Worm (Caenorhabditis elegans): ENCODE data around the gene tmem-218.
"Not testable (repeated sequence)": the region's sequence is repeated elsewhere in the genome, so short reads cannot be mapped to it uniquely, and the experiment has no call there.

Gene tmem-218

ce11 chrX:17649380-17649779 is at the start of gene tmem-218:
TSS of gene tmem-218 (plus strand) at chrX:17649680.
- not testable (repeated sequence) for TF ChIP-seq ztf-23 (GFP tag; IDR thresholded peaks at IDR 0.05); ref-1 (GFP tag; conservative IDR thresholded peaks at IDR 0.05); flt-1 (GFP tag; IDR thresholded peaks at IDR 0.05)

- TF ChIP-seq flt-1 (GFP tag; IDR thresholded peaks at IDR 0.05) (no peak), ztf-29 (GFP tag; IDR thresholded peaks at IDR 0.05) (no peak), klf-2 (GFP tag; conservative IDR thresholded peaks at IDR 0.05) (no peak), T22C8.4 (GFP tag; IDR thresholded peaks at IDR 0.05) (no peak), tab-1 (GFP tag; IDR thresholded peaks at IDR 0.05) (no peak), med-1 (GFP tag; optimal IDR thresholded peaks at IDR 0.05; ENCODE audit: insufficient read depth) (no peak), cog-1 (tag; optimal IDR thresholded peaks at IDR 0.05) (no peak), ztf-23 (GFP tag; IDR thresholded peaks at IDR 0.05) (no peak), ref-1 (GFP tag; conservative IDR thresholded peaks at IDR 0.05) (no peak)
These were observed 49.3 kb upstream of the tmem-218 start, which contains the start of gene lec-9 for ce11 chrX:17600139-17600538. TSS of gene lec-9 (plus strand) at chrX:17600487.

- TF ChIP-seq ref-1 (GFP tag; conservative IDR thresholded peaks at IDR 0.05) (no peak), flt-1 (GFP tag; IDR thresholded peaks at IDR 0.05) (no peak), T22C8.4 (GFP tag; IDR thresholded peaks at IDR 0.05) (no peak), klf-2 (GFP tag; conservative IDR thresholded peaks at IDR 0.05) (no peak), ztf-23 (GFP tag; IDR thresholded peaks at IDR 0.05) (no peak), ztf-29 (GFP tag; IDR thresholded peaks at IDR 0.05) (no peak), cog-1 (tag; optimal IDR thresholded peaks at IDR 0.05) (no peak), tab-1 (GFP tag; IDR thresholded peaks at IDR 0.05) (no peak), med-1 (GFP tag; optimal IDR thresholded peaks at IDR 0.05; ENCODE audit: insufficient read depth) (no peak)
These were observed 48.1 kb upstream of the tmem-218 start for ce11 chrX:17601345-17601744.

ce11 chrX:17609948-17610347 is 39.5 kb upstream of the tmem-218 start, which contains the start of gene C16H3.3:
TSS of gene C16H3.3 (minus strand) at chrX:17610048.
- no peak for TF ChIP-seq ztf-29 (GFP tag; IDR thresholded peaks at IDR 0.05)
- no peak for TF ChIP-seq flt-1 (GFP tag; IDR thresholded peaks at IDR 0.05)
- no peak for TF ChIP-seq T22C8.4 (GFP tag; IDR thresholded peaks at IDR 0.05)
- no peak for TF ChIP-seq ztf-23 (GFP tag; IDR thresholded peaks at IDR 0.05)
- TF ChIP-seq ref-1 (GFP tag; conservative IDR thresholded peaks at IDR 0.05) = no peak
- no peak for TF ChIP-seq med-1 (GFP tag; optimal IDR thresholded peaks at IDR 0.05; ENCODE audit: insufficient read depth)
- TF ChIP-seq klf-2 (GFP tag; conservative IDR thresholded peaks at IDR 0.05) = no peak
- no peak for TF ChIP-seq cog-1 (tag; optimal IDR thresholded peaks at IDR 0.05)
- TF ChIP-seq tab-1 (GFP tag; IDR thresholded peaks at IDR 0.05) = no peak

ce11 chrX:17610406-17610981 is 39.0 kb upstream of the tmem-218 start:
- TF ChIP-seq T22C8.4 (GFP tag; IDR thresholded peaks at IDR 0.05) = 0 out of 2 replicates have a peak, but pooled peaks have one; percentile 28
- TF ChIP-seq ztf-29 (GFP tag; IDR thresholded peaks at IDR 0.05) = no peak
- peak; percentile 51 for TF ChIP-seq cog-1 (tag; optimal IDR thresholded peaks at IDR 0.05)

- TF ChIP-seq tab-1 (GFP tag; IDR thresholded peaks at IDR 0.05) (0 out of 2 replicates have a peak, but pooled peaks have one; percentile 72), cog-1 (tag; optimal IDR thresholded peaks at IDR 0.05) (no peak), ref-1 (GFP tag; conservative IDR thresholded peaks at IDR 0.05) (peak; percentile 52; the same call in 1 of the 2 replicates), flt-1 (GFP tag; IDR thresholded peaks at IDR 0.05) (peak; percentile 78), ztf-23 (GFP tag; IDR thresholded peaks at IDR 0.05) (0 out of 2 replicates have a peak, but pooled peaks have one; percentile 29), klf-2 (GFP tag; conservative IDR thresholded peaks at IDR 0.05) (no peak), T22C8.4 (GFP tag; IDR thresholded peaks at IDR 0.05) (peak; percentile 45; the same call in 1 of the 2 replicates)
These were observed 38.3 kb upstream of the tmem-218 start for ce11 chrX:17611180-17611579.

- TF ChIP-seq flt-1 (GFP tag; IDR thresholded peaks at IDR 0.05) = no peak
These were observed 36.5 kb upstream of the tmem-218 start for ce11 chrX:17613024-17613423.

ce11 chrX:17614245-17614644 is 35.2 kb upstream of the tmem-218 start, which contains the start of gene ncs-7:
TSS of gene ncs-7 (plus strand) at chrX:17614545.
- TF ChIP-seq ztf-29 (GFP tag; IDR thresholded peaks at IDR 0.05) (no peak), cog-1 (tag; optimal IDR thresholded peaks at IDR 0.05) (no peak), T22C8.4 (GFP tag; IDR thresholded peaks at IDR 0.05) (no peak), med-1 (GFP tag; optimal IDR thresholded peaks at IDR 0.05; ENCODE audit: insufficient read depth) (no peak), ztf-23 (GFP tag; IDR thresholded peaks at IDR 0.05) (no peak), flt-1 (GFP tag; IDR thresholded peaks at IDR 0.05) (no peak), klf-2 (GFP tag; conservative IDR thresholded peaks at IDR 0.05) (no peak), tab-1 (GFP tag; IDR thresholded peaks at IDR 0.05) (no peak), ref-1 (GFP tag; conservative IDR thresholded peaks at IDR 0.05) (no peak)

ce11 chrX:17625245-17625644 is 24.2 kb upstream of the tmem-218 start:
- no peak for TF ChIP-seq med-1 (GFP tag; optimal IDR thresholded peaks at IDR 0.05; ENCODE audit: insufficient read depth)
- TF ChIP-seq tab-1 (GFP tag; IDR thresholded peaks at IDR 0.05) = no peak
- TF ChIP-seq cog-1 (tag; optimal IDR thresholded peaks at IDR 0.05) = no peak
- TF ChIP-seq flt-1 (GFP tag; IDR thresholded peaks at IDR 0.05) = no peak
- no peak for TF ChIP-seq ztf-23 (GFP tag; IDR thresholded peaks at IDR 0.05)
- no peak for TF ChIP-seq klf-2 (GFP tag; conservative IDR thresholded peaks at IDR 0.05)
- no peak for TF ChIP-seq ref-1 (GFP tag; conservative IDR thresholded peaks at IDR 0.05)
- TF ChIP-seq T22C8.4 (GFP tag; IDR thresholded peaks at IDR 0.05) = no peak
- no peak for TF ChIP-seq ztf-29 (GFP tag; IDR thresholded peaks at IDR 0.05)

- TF ChIP-seq ztf-29 (GFP tag; IDR thresholded peaks at IDR 0.05) (no peak), med-1 (GFP tag; optimal IDR thresholded peaks at IDR 0.05; ENCODE audit: insufficient read depth) (no peak), tab-1 (GFP tag; IDR thresholded peaks at IDR 0.05) (no peak), ref-1 (GFP tag; conservative IDR thresholded peaks at IDR 0.05) (no peak), flt-1 (GFP tag; IDR thresholded peaks at IDR 0.05) (no peak), ztf-23 (GFP tag; IDR thresholded peaks at IDR 0.05) (no peak), T22C8.4 (GFP tag; IDR thresholded peaks at IDR 0.05) (no peak)
These were observed 23.8 kb upstream of the tmem-218 start for ce11 chrX:17625729-17626128.
